Worm (Caenorhabditis elegans): ENCODE results near the gene Y45F3A.1.

- TF ChIP-seq med-1 (GFP tag; optimal IDR thresholded peaks at IDR 0.05; ENCODE audit: insufficient read depth) (no peak), cog-1 (tag; optimal IDR thresholded peaks at IDR 0.05) (no peak)
These were observed 21.8 kb upstream of the Y45F3A.1 start for ce11 chrIII:10583483-10583882.

Measured in whole organism, midembryonic.